Fruit fly (Drosophila melanogaster): ENCODE measurements around the gene msl-1.

msl-1 gene

dm6 chr2L:18695404-18695804 lies 6.8 kb upstream of the msl-1 start, which contains the start of the genes CG10383 and CG10338 (continued):
- TF ChIP-seq CG15269 (tag; optimal IDR thresholded peaks at IDR 0.05) (peak; percentile 76), CG18262 (tag; optimal IDR thresholded peaks at IDR 0.05) (peak; percentile 73), Dfd (GFP tag; optimal IDR thresholded peaks at IDR 0.05) (no peak), wdn (GFP tag; IDR thresholded peaks at IDR 0.05) (peak; percentile 84), lov (optimal IDR thresholded peaks at IDR 0.05) (no peak), lov (GFP tag; IDR thresholded peaks at IDR 0.05) (peak; percentile 82), CG5245 (GFP tag; optimal IDR thresholded peaks at IDR 0.05) (peak; percentile 71), prd (optimal IDR thresholded peaks at IDR 0.05) (no peak), prd (GFP tag; IDR thresholded peaks at IDR 0.05) (peak; percentile 94), CG13123 (GFP tag; optimal IDR thresholded peaks at IDR 0.05) (peak; percentile 71), exex (tag; optimal IDR thresholded peaks at IDR 0.05) (peak; percentile 59), Rx (GFP tag; IDR thresholded peaks at IDR 0.05) (peak; percentile 90), Dip3 (GFP tag; optimal IDR thresholded peaks at IDR 0.05) (peak; percentile 91), CG8478 (optimal IDR thresholded peaks at IDR 0.05) (no peak), CG11695 (GFP tag; IDR thresholded peaks at IDR 0.05) (peak; percentile 75), ap (GFP tag; IDR thresholded peaks at IDR 0.05) (peak; percentile 74), CG16779 (GFP tag; IDR thresholded peaks at IDR 0.05) (peak; percentile 93), jigr1 (GFP tag; IDR thresholded peaks at IDR 0.05) (peak; percentile 68; the same call in 2 of the 3 replicates), sc (optimal IDR thresholded peaks at IDR 0.05) (no peak), sc (GFP tag; optimal IDR thresholded peaks at IDR 0.05) (peak; percentile 33), mirr (GFP tag; optimal IDR thresholded peaks at IDR 0.05) (peak; percentile 41), Hr51 (GFP tag; optimal IDR thresholded peaks at IDR 0.05) (peak; percentile 80 to 85), Awh (GFP tag; IDR thresholded peaks at IDR 0.05) (peak; percentile 91), Doc3 (GFP tag; IDR thresholded peaks at IDR 0.05; ENCODE audit: partially characterized antibody) (0 out of 3 replicates have a peak, but pooled peaks have one; percentile 33), CG10147 (GFP tag; optimal IDR thresholded peaks at IDR 0.05) (peak; percentile 70), CG11247 (GFP tag; IDR thresholded peaks at IDR 0.05) (peak; percentile 90), vfl (GFP tag; optimal IDR thresholded peaks at IDR 0.05) (peak; percentile 80), CG10543 (GFP tag; optimal IDR thresholded peaks at IDR 0.05) (peak; percentile 76), Fer3 (tag; optimal IDR thresholded peaks at IDR 0.05) (peak; percentile 72), CG7987 (GFP tag; optimal IDR thresholded peaks at IDR 0.05) (peak; percentile 41), Poxn (GFP tag; IDR thresholded peaks at IDR 0.05) (peak; percentile 12; the same call in 1 of the 2 replicates), bcd (GFP tag; optimal IDR thresholded peaks at IDR 0.05) (peak; percentile 83), Doc2 (GFP tag; IDR thresholded peaks at IDR 0.05) (peak; percentile 37; the same call in 1 of the 2 replicates), chinmo (GFP tag; IDR thresholded peaks at IDR 0.05; ENCODE audit: partially characterized antibody) (0 out of 4 replicates have a peak, but pooled peaks have one; percentile 27), CG6689 (GFP tag; IDR thresholded peaks at IDR 0.05) (peak; percentile 84), bsh (GFP tag; optimal IDR thresholded peaks at IDR 0.05) (peak; percentile 26 to 78), sna (GFP tag; IDR thresholded peaks at IDR 0.05; ENCODE audit: partially characterized antibody) (no peak), CG14050 (GFP tag; IDR thresholded peaks at IDR 0.05) (peak; percentile 87), CG9817 (tag; optimal IDR thresholded peaks at IDR 0.05) (peak; percentile 78), pfk (GFP tag; optimal IDR thresholded peaks at IDR 0.05) (no peak), Lim3 (GFP tag; IDR thresholded peaks at IDR 0.05) (0 out of 2 replicates have a peak, but pooled peaks have one; percentile 33), CG17802 (tag; optimal IDR thresholded peaks at IDR 0.05) (peak; percentile 26), NC2β (GFP tag; optimal IDR thresholded peaks at IDR 0.05) (peak; percentile 89), sim (GFP tag; IDR thresholded peaks at IDR 0.05) (peak; percentile 62; the same call in 1 of the 2 replicates), HHEX (GFP tag; optimal IDR thresholded peaks at IDR 0.05) (peak; percentile 65), CG9609 (GFP tag; optimal IDR thresholded peaks at IDR 0.05) (peak; percentile 95), Sox100B (GFP tag; optimal IDR thresholded peaks at IDR 0.05) (peak; percentile 41), Oaz (GFP tag; IDR thresholded peaks at IDR 0.05) (peak; percentile 68), Mrtf (GFP tag; IDR thresholded peaks at IDR 0.05) (peak; percentile 83), E2f1 (GFP tag; IDR thresholded peaks at IDR 0.05) (peak; percentile 89), cwo (GFP tag; optimal IDR thresholded peaks at IDR 0.05) (peak; percentile 80)
